Worm (Caenorhabditis elegans): Measurements from ENCODE around the gene baf-1.
A peak's percentile ranks its signal among the peaks of the same experiment; 100 is the strongest.

baf-1 gene

DNA sequence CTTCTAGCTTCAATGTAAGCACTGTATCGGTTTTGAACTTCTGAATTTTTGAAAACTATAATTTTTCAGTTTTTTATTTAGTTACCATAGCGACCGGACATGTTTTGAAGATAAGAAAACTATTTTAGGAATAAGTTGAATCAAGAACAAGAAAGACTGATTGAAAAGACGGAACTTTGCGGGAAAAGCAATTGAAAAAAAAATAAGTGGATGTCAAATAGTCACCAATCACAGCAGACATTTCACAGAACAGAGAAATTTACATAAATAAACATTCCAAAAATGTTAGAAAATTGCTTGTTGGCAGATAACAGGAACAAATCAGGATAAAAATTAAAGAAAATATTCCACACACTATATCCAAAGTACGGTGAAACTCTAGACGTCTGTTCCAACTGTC lies 17.4 kb upstream of the baf-1 start, which contains the start of gene F54C8.6:
Gene F54C8.6, minus strand, starts transcription at position 101 of the 400 bp plus-strand sequence.
- TF ChIP-seq let-526 (GFP tag; IDR thresholded peaks at IDR 0.05) (no peak), die-1 (tag; optimal IDR thresholded peaks at IDR 0.05) (no peak), B0336.3 (GFP tag; IDR thresholded peaks at IDR 0.05) (no peak), ceh-27 (GFP tag; optimal IDR thresholded peaks at IDR 0.05) (no peak), lir-1 (GFP tag; conservative IDR thresholded peaks at IDR 0.05) (no peak), bed-1 (GFP tag; IDR thresholded peaks at IDR 0.05) (no peak), Y95B8A.8 (GFP tag; IDR thresholded peaks at IDR 0.05) (no peak), repo-1 (tag; optimal IDR thresholded peaks at IDR 0.05) (no peak), F55B11.4 (tag; optimal IDR thresholded peaks at IDR 0.05; ENCODE audit: borderline replicate concordance, insufficient read depth) (no peak), F39B2.1 (GFP tag; IDR thresholded peaks at IDR 0.05) (no peak), tlf-1 (GFP tag; optimal IDR thresholded peaks at IDR 0.05) (no peak)

DNA sequence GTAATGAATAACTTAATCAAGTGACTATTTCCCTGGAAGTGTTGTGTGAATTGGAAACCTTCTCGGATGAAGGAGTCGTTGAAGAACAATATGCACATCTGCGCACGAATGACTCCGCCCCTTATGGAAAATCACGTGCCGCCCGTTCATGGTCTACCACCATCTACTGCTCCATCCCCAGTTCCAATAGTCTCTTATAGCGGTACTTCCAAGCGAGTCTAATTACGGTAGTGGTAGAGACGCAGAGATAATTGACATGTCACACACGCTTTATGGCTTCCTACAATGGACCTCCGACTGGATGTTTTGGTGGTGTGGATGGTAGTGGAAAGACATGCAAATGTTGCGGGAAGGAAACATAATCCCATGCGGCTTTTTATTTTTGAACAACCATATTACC lies 16.3 kb upstream of the baf-1 start:
- TF ChIP-seq F49E8.2 (tag; optimal IDR thresholded peaks at IDR 0.05; ENCODE audit: insufficient read depth) (no peak), nhr-27 (tag; optimal IDR thresholded peaks at IDR 0.05) (no peak), attf-6 (GFP tag; IDR thresholded peaks at IDR 0.05) (no peak), sptf-2 (GFP tag; optimal IDR thresholded peaks at IDR 0.05) (no peak), lin-54 (GFP tag; optimal IDR thresholded peaks at IDR 0.05) (no peak), ets-4 (GFP tag; optimal IDR thresholded peaks at IDR 0.05) (no peak), lsy-27 (tag; optimal IDR thresholded peaks at IDR 0.05; ENCODE audit: borderline replicate concordance, insufficient read depth) (no peak), rec-8 (tag; optimal IDR thresholded peaks at IDR 0.05) (no peak), rcor-1 (GFP tag; IDR thresholded peaks at IDR 0.05) (no peak), gei-17 (GFP tag; optimal IDR thresholded peaks at IDR 0.05) (no peak), lsl-1 (GFP tag; optimal IDR thresholded peaks at IDR 0.05) (no peak), pbrm-1 (GFP tag; IDR thresholded peaks at IDR 0.05) (no peak), F10E7.11 (tag; optimal IDR thresholded peaks at IDR 0.05) (no peak), repo-1 (tag; optimal IDR thresholded peaks at IDR 0.05) (no peak), nhr-120 (GFP tag; IDR thresholded peaks at IDR 0.05) (no peak), ztf-6 (GFP tag; IDR thresholded peaks at IDR 0.05) (no peak), tbp1 (GFP tag; optimal IDR thresholded peaks at IDR 0.05) (no peak), akir-1 (GFP tag; optimal IDR thresholded peaks at IDR 0.05) (no peak)

DNA sequence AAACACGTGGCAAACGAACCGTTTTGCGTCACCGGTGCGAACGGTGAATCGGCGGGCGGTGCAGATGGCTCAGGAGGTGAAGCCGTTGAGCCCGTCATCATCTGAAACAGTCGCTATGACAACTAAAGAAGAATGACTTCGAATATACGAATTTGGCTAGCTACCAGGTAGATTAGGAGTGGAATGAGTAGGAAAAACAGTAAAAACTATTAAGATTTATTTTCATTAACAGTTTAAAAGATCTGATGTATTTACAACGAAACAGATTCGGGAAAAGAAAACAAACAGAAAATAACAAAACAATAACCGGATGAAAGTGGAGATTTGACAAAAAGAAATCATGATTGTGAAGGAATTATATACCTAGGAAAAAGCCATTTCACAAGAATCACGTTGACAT lies 13.3 kb upstream of the baf-1 start, which contains the start of gene F54C8.7:
Gene F54C8.7, minus strand, starts transcription at position 101 of the 400 bp plus-strand sequence.
- no peak for TF ChIP-seq hmg-20 (GFP tag; IDR thresholded peaks at IDR 0.05)
- TF ChIP-seq mxl-1 (tag; optimal IDR thresholded peaks at IDR 0.05): no peak
- TF ChIP-seq zim-3 (tag; optimal IDR thresholded peaks at IDR 0.05): no peak
- TF ChIP-seq Y95B8A.8 (GFP tag; IDR thresholded peaks at IDR 0.05): 0 out of 2 replicates have a peak, but pooled peaks have one; percentile 11

DNA sequence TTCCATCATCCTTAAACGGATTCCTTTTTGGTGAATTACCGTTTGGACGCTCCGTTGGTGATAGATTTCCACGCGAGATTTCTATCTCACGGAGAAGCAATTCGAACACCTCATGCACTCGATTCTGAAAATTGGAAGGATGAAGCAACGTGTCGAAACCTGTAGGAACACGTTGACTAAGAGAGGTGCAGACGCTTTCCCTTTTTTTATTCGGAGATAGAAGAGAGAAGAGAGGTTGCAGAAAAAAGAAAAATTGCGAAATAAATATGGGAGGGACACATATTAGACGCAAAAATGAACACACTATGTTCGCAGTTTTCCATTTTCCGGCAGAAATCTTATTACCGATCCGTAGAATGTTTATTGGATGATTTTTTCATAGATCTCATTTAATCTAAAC lies 12.5 kb upstream of the baf-1 start:
- peak; percentile 50; the same call in 1 of the 2 replicates for TF ChIP-seq cebp-1 (GFP tag; IDR thresholded peaks at IDR 0.05)
- peak; percentile 91 for TF ChIP-seq cebp-1 (tag; optimal IDR thresholded peaks at IDR 0.05)
- TF ChIP-seq hmg-1.2 (GFP tag; IDR thresholded peaks at IDR 0.05): no peak
- no peak for TF ChIP-seq ztf-22 (GFP tag; optimal IDR thresholded peaks at IDR 0.05)
- TF ChIP-seq F55B11.4 (tag; optimal IDR thresholded peaks at IDR 0.05; ENCODE audit: borderline replicate concordance, insufficient read depth): no peak
